Worm (Caenorhabditis elegans): ENCODE data around the gene sto-1.

The sto-1 gene

DNA sequence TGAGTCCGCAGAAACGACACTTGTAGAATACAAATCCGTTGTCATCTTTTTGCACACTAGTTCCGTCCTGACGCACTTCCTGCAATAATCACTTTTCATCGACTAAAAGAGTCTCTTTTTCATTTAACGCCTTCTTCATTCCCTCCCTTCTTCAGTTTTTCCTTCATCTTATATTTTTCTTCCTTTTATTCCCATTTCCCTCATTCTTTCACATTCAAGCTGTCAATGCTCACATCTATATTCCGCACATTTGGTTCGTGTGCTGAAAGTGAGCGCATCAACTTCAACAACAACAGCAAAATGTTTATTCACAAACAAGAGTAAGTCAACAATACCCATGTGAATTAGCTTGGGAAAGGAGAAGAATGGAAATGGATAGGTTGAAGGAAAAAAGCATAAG is 9.4 kb downstream of the sto-1 start, which contains the start of gene pcyt-1:
Gene pcyt-1, plus strand, starts transcription at position 301 of the 400 bp plus-strand sequence.
- no peak for TF ChIP-seq ceh-13 (GFP tag; optimal IDR thresholded peaks at IDR 0.05)

DNA sequence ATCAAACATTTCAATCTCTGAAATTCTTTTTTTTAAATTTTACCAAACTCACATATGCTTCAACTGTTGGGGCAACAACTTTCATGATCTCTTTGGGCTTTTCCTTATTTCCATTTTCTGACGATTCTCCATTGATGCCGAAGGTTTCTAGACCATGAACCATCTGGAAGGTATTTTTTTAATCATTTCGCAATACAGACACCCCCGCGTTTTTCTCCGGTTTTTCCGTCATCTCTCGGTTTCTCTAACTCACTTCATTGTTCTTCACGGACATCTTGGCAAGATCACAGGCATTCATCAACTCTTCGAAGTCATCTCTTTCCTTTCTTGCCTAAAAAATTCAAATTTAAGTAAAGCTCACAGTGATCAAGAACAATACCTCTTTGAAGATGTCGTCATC is 10.5 kb downstream of the sto-1 start:
- TF ChIP-seq hnd-1 (tag; optimal IDR thresholded peaks at IDR 0.05) (no peak), aly-1 (tag; optimal IDR thresholded peaks at IDR 0.05) (no peak), sea-1 (GFP tag; conservative IDR thresholded peaks at IDR 0.05) (no peak), flt-1 (GFP tag; IDR thresholded peaks at IDR 0.05) (no peak), ama-1 (optimal IDR thresholded peaks at IDR 0.05) (no peak), hmbx-1 (tag; optimal IDR thresholded peaks at IDR 0.05) (no peak), tbx-11 (GFP tag; IDR thresholded peaks at IDR 0.05) (no peak), tbx-37 (GFP tag; conservative IDR thresholded peaks at IDR 0.05) (no peak), ets-7 (tag; optimal IDR thresholded peaks at IDR 0.05) (no peak), ceh-36 (tag; optimal IDR thresholded peaks at IDR 0.05) (no peak), B0310.2 (tag; optimal IDR thresholded peaks at IDR 0.05) (no peak), F13C5.2 (tag; optimal IDR thresholded peaks at IDR 0.05) (no peak), ceh-13 (GFP tag; optimal IDR thresholded peaks at IDR 0.05) (no peak), pes-1 (GFP tag; IDR thresholded peaks at IDR 0.05) (no peak), tra-4 (tag; optimal IDR thresholded peaks at IDR 0.05) (no peak), scrt-1 (GFP tag; IDR thresholded peaks at IDR 0.05) (no peak), hmg-4 (GFP tag; optimal IDR thresholded peaks at IDR 0.05) (no peak)

DNA sequence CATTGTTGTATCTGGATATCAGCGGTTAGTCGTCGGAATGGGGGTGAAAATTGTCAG is 10.8 kb downstream of the sto-1 start, which contains the start of the genes unc-98 and F08C6.18:
Gene unc-98, minus strand, starts transcription at position 48 of the 57 bp plus-strand sequence.
Gene F08C6.18, minus strand, starts transcription at position 57 of the 57 bp plus-strand sequence.
- TF ChIP-seq F13C5.2 (tag; optimal IDR thresholded peaks at IDR 0.05) (no peak), B0310.2 (tag; optimal IDR thresholded peaks at IDR 0.05) (no peak), aly-1 (tag; optimal IDR thresholded peaks at IDR 0.05) (no peak), scrt-1 (GFP tag; IDR thresholded peaks at IDR 0.05) (no peak), sea-1 (GFP tag; conservative IDR thresholded peaks at IDR 0.05) (no peak), tbx-11 (GFP tag; IDR thresholded peaks at IDR 0.05) (no peak), ets-7 (tag; optimal IDR thresholded peaks at IDR 0.05) (no peak), ceh-13 (GFP tag; optimal IDR thresholded peaks at IDR 0.05) (no peak), tbx-37 (GFP tag; conservative IDR thresholded peaks at IDR 0.05) (no peak), ceh-36 (tag; optimal IDR thresholded peaks at IDR 0.05) (no peak), hnd-1 (tag; optimal IDR thresholded peaks at IDR 0.05) (no peak), pes-1 (GFP tag; IDR thresholded peaks at IDR 0.05) (no peak), tra-4 (tag; optimal IDR thresholded peaks at IDR 0.05) (no peak), hmbx-1 (tag; optimal IDR thresholded peaks at IDR 0.05) (no peak), hmg-4 (GFP tag; optimal IDR thresholded peaks at IDR 0.05) (no peak), ama-1 (optimal IDR thresholded peaks at IDR 0.05) (no peak)

DNA sequence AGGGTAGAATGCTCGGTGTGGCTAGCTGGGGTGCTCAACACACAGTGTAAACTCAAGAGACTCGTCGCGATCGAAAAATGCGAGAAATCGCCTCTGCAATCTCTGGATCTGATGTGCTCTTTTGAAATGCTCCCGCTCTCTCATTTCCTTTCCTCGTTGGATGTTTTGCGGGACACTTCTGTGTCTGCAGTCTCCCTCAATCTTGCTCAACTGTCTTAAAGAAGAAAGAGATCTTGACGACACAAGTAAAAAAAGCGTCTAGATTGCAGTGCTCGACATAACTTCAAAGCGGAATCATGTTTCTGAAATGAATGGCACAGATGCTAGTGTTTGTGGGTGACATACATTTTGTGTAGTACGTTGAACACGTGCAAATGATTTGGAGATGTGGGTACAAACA is 11.0 kb downstream of the sto-1 start:
- TF ChIP-seq tra-4 (tag; optimal IDR thresholded peaks at IDR 0.05) (no peak), B0310.2 (tag; optimal IDR thresholded peaks at IDR 0.05) (no peak), pes-1 (GFP tag; IDR thresholded peaks at IDR 0.05) (no peak), F13C5.2 (tag; optimal IDR thresholded peaks at IDR 0.05) (no peak), ama-1 (optimal IDR thresholded peaks at IDR 0.05) (no peak), hmg-4 (GFP tag; optimal IDR thresholded peaks at IDR 0.05) (no peak), ceh-36 (tag; optimal IDR thresholded peaks at IDR 0.05) (no peak)

DNA sequence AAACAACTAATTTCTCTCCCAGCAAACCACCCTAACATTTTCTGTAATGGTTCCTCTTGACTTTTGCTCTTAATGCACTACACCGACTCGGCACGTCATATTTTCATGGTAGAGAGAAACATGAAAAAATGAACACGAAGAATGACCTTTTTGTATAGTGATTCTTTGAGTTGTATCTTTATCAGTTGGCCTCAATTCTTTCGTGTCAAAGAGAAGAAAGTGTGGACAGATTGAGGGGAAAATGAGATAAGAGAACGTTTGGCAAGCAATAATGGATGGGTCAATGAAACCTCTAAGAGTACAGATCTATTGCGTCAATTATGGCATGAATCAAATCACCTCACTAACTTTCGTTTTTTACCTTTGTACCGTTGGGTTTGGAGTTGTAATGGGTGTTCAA is 13.3 kb downstream of the sto-1 start:
- TF ChIP-seq ama-1 (optimal IDR thresholded peaks at IDR 0.05) (no peak), hmbx-1 (tag; optimal IDR thresholded peaks at IDR 0.05) (no peak), hnd-1 (tag; optimal IDR thresholded peaks at IDR 0.05) (no peak), tbx-37 (GFP tag; conservative IDR thresholded peaks at IDR 0.05) (no peak), tbx-11 (GFP tag; IDR thresholded peaks at IDR 0.05) (no peak), F13C5.2 (tag; optimal IDR thresholded peaks at IDR 0.05) (no peak), ceh-36 (tag; optimal IDR thresholded peaks at IDR 0.05) (no peak), flt-1 (GFP tag; IDR thresholded peaks at IDR 0.05) (no peak), ets-7 (tag; optimal IDR thresholded peaks at IDR 0.05) (no peak), sea-1 (GFP tag; conservative IDR thresholded peaks at IDR 0.05) (no peak), pes-1 (GFP tag; IDR thresholded peaks at IDR 0.05) (no peak), ceh-13 (GFP tag; optimal IDR thresholded peaks at IDR 0.05) (no peak), aly-1 (tag; optimal IDR thresholded peaks at IDR 0.05) (no peak), hmg-4 (GFP tag; optimal IDR thresholded peaks at IDR 0.05) (no peak), B0310.2 (tag; optimal IDR thresholded peaks at IDR 0.05) (no peak), scrt-1 (GFP tag; IDR thresholded peaks at IDR 0.05) (no peak), tra-4 (tag; optimal IDR thresholded peaks at IDR 0.05) (no peak)

DNA sequence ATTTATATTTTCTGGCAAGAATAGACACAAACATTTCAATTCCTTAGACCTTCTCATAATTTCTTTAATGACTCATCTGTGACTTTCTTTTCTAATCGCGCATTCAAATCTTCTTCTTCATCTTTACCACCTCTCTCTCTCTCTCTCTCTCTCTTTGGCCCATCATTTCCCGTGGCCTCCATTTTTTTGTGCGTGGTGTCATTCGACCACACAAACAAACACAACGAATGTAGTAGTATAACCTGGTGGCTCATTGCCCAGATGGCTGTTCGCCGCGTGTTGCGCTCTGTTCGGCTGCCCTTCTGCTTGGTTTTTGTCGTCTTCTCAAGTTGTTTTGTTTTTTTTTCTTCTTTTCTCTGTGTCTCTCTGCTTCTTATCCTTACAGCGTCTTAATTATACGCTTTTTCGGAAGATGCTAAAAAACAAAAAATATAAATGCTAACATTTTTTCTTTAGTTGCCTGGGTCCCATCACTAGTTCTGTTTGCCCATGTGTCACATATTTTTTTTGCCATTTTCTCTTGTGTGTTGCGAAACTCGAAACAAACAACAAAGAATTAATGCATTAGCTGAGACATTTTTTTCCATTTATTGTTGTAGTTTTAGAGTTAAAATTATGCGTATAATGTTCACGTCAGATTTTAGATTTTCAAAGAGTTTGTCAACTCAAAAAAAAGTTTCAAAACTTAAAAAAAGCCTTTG is 15.0 kb downstream of the sto-1 start:
- no peak for TF ChIP-seq sea-1 (GFP tag; conservative IDR thresholded peaks at IDR 0.05)
- TF ChIP-seq ama-1 (optimal IDR thresholded peaks at IDR 0.05): no peak
- peak; percentile 14 for TF ChIP-seq hmg-4 (GFP tag; optimal IDR thresholded peaks at IDR 0.05)

DNA sequence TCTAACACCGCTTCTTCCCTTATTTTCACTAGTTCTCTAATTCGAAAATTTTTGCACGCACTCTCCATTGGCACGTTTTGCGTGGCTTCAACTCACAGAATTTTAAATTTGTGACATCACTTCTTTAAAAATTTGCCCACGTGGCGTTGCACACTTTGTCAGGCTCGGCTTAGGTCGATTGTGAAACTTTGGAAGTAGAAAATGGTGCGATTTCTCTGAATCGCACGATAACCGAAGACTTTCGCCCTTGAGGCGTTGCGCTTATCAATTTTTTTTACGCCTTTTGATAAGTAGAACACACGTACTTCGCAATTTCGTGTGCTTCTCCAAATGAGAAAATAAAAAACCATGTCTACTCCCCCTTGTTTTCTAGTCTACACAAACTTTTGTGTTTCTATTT is 15.7 kb downstream of the sto-1 start:
- TF ChIP-seq hmg-4 (GFP tag; optimal IDR thresholded peaks at IDR 0.05): no peak
- no peak for TF ChIP-seq pes-1 (GFP tag; IDR thresholded peaks at IDR 0.05)
- TF ChIP-seq hnd-1 (tag; optimal IDR thresholded peaks at IDR 0.05): no peak
- no peak for TF ChIP-seq ets-7 (tag; optimal IDR thresholded peaks at IDR 0.05)
- no peak for TF ChIP-seq F13C5.2 (tag; optimal IDR thresholded peaks at IDR 0.05)
- TF ChIP-seq tra-4 (tag; optimal IDR thresholded peaks at IDR 0.05): no peak
- TF ChIP-seq ceh-36 (tag; optimal IDR thresholded peaks at IDR 0.05): no peak
- TF ChIP-seq B0310.2 (tag; optimal IDR thresholded peaks at IDR 0.05): no peak
- TF ChIP-seq tbx-37 (GFP tag; conservative IDR thresholded peaks at IDR 0.05): no peak

DNA sequence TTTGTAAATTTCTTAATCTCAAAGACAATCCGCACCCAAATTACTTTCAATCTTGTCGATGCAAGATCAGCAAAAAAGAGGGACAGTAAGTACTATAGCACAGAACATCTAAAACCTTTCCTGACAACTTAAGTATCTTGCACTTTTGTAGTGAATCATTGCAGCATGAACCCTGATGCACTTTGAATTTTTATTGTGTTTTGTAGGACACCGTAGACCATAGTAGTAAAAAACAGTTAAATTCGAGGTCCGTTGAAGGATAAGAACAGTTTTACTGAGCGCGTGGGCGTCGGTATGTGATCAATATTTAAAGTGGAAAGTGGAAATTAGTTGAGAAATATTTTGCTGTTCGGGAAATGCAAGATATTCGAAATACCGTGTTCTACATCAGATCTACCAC is 19.6 kb downstream of the sto-1 start:
- TF ChIP-seq flt-1 (GFP tag; IDR thresholded peaks at IDR 0.05) (no peak), hmbx-1 (tag; optimal IDR thresholded peaks at IDR 0.05) (no peak), hmg-4 (GFP tag; optimal IDR thresholded peaks at IDR 0.05) (no peak), ceh-36 (tag; optimal IDR thresholded peaks at IDR 0.05) (no peak), ama-1 (optimal IDR thresholded peaks at IDR 0.05) (no peak), B0310.2 (tag; optimal IDR thresholded peaks at IDR 0.05) (no peak), F13C5.2 (tag; optimal IDR thresholded peaks at IDR 0.05) (no peak), ceh-13 (GFP tag; optimal IDR thresholded peaks at IDR 0.05) (no peak), pes-1 (GFP tag; IDR thresholded peaks at IDR 0.05) (no peak), tra-4 (tag; optimal IDR thresholded peaks at IDR 0.05) (no peak), hnd-1 (tag; optimal IDR thresholded peaks at IDR 0.05) (no peak), ets-7 (tag; optimal IDR thresholded peaks at IDR 0.05) (no peak), aly-1 (tag; optimal IDR thresholded peaks at IDR 0.05) (no peak), scrt-1 (GFP tag; IDR thresholded peaks at IDR 0.05) (no peak), tbx-11 (GFP tag; IDR thresholded peaks at IDR 0.05) (no peak), tbx-37 (GFP tag; conservative IDR thresholded peaks at IDR 0.05) (no peak), sea-1 (GFP tag; conservative IDR thresholded peaks at IDR 0.05) (no peak)

Measured in whole organism, early embryonic.